Worm (Caenorhabditis elegans): ENCODE data around the gene rrf-3.

ce11 chrII:8170374-8170773, 8.1 kb downstream of the rrf-3 start, which contains the start of gene T05C12.11:
- TF ChIP-seq dve-1 (tag; optimal IDR thresholded peaks at IDR 0.05; ENCODE audit: insufficient read depth) = no peak
- no peak for TF ChIP-seq nhr-10 (tag; optimal IDR thresholded peaks at IDR 0.05)
- no peak for TF ChIP-seq egl-27 (tag; optimal IDR thresholded peaks at IDR 0.05)
- TF ChIP-seq D1046.2 (GFP tag; IDR thresholded peaks at IDR 0.05) = no peak
- no peak for TF ChIP-seq ceh-28 (tag; optimal IDR thresholded peaks at IDR 0.05)
- no peak for TF ChIP-seq F49E8.2 (tag; optimal IDR thresholded peaks at IDR 0.05; ENCODE audit: borderline replicate concordance)
- no peak for TF ChIP-seq fos-1 (tag; optimal IDR thresholded peaks at IDR 0.05)

All from whole organism, L4 larva.